Worm (Caenorhabditis elegans) whole organism, L2 larva: ENCODE results near the gene C15B12.4.

Experiments used
- dmd-4 ChIP-seq: sonication (generic microtip); optimal IDR thresholded peaks from 2 replicates; lab custom pipeline; 2017; ENCODE audit warnings: missing biosample characterization, missing genetic modification characterization
- lin-13 ChIP-seq: fragments of 150-350 bp; optimal IDR thresholded peaks from 2 replicates; lab custom pipeline; 2014; ENCODE audit warnings: missing biosample characterization, missing genetic modification reagents, missing genetic modification characterization
- nhr-10 ChIP-seq: sonication (generic microtip); optimal IDR thresholded peaks from 2 replicates; lab custom pipeline; 2017; ENCODE audit warnings: missing biosample characterization, missing genetic modification characterization
- nhr-11 ChIP-seq: fragments of 150-350 bp; optimal IDR thresholded peaks from 2 replicates; lab custom pipeline; 2014; ENCODE audit warnings: missing biosample characterization, missing genetic modification characterization
- nhr-12 ChIP-seq: fragments of 150-350 bp; optimal IDR thresholded peaks from 2 replicates; lab custom pipeline; 2014; ENCODE audit warnings: missing biosample characterization, missing genetic modification characterization
- unc-39 ChIP-seq: fragments of 150-350 bp; optimal IDR thresholded peaks from 2 replicates; lab custom pipeline; 2014; ENCODE audit warnings: missing biosample characterization, missing genetic modification characterization
- unc-62 ChIP-seq: fragments of 150-350 bp; optimal IDR thresholded peaks from 2 replicates; lab custom pipeline; 2014; ENCODE audit warnings: missing biosample characterization, missing genetic modification reagents, missing genetic modification characterization

ce11 chrX:6450839-6451491 lies 22.6 kb downstream of the C15B12.4 start, which contains the start of the genes grl-6 and K10C2.6:
- TF ChIP-seq unc-39 (tag; lab: Kevin White, UChicago) (no peak), nhr-10 (tag; lab: Kevin White, UChicago) (no peak), unc-62 (GFP tag; lab: Kevin White, UChicago) (no peak), dmd-4 (tag; lab: Kevin White, UChicago) (no peak), nhr-12 (tag; lab: Kevin White, UChicago) (no peak), lin-13 (GFP tag; lab: Kevin White, UChicago) (no peak), nhr-11 (tag; lab: Kevin White, UChicago) (no peak)
